Worm (Caenorhabditis elegans): Measurements from ENCODE around the gene F11A5.15.

Gene F11A5.15

ce11 chrV:16190485-16190884 is 27.9 kb downstream of the F11A5.15 start, which contains the start of gene srh-281:
srh-281 (plus strand) TSS chrV:16190785.
- no peak for TF ChIP-seq nhr-12 (tag; optimal IDR thresholded peaks at IDR 0.05)
- no peak for TF ChIP-seq ama-1 (optimal IDR thresholded peaks at IDR 0.05)
- TF ChIP-seq nhr-10 (tag; optimal IDR thresholded peaks at IDR 0.05), result no peak

ce11 chrV:16183357-16183756 is 35.1 kb downstream of the F11A5.15 start, which contains the start of gene srz-14:
srz-14 (plus strand) TSS chrV:16183657.
- TF ChIP-seq skn-1 (tag; optimal IDR thresholded peaks at IDR 0.05) (no peak), nhr-23 (tag; optimal IDR thresholded peaks at IDR 0.05) (no peak), ztf-11 (tag; optimal IDR thresholded peaks at IDR 0.05) (no peak), nhr-237 (tag; optimal IDR thresholded peaks at IDR 0.05) (no peak), elt-3 (tag; optimal IDR thresholded peaks at IDR 0.05) (no peak), nhr-11 (tag; optimal IDR thresholded peaks at IDR 0.05) (no peak), ztf-1 (GFP tag; conservative IDR thresholded peaks at IDR 0.05) (no peak), lin-13 (GFP tag; optimal IDR thresholded peaks at IDR 0.05) (no peak), gmeb-1 (tag; optimal IDR thresholded peaks at IDR 0.05) (no peak), mdl-1 (tag; optimal IDR thresholded peaks at IDR 0.05) (no peak), ztf-4 (tag; optimal IDR thresholded peaks at IDR 0.05) (no peak), nhr-21 (tag; optimal IDR thresholded peaks at IDR 0.05) (no peak), F13H6.1 (tag; optimal IDR thresholded peaks at IDR 0.05) (no peak), egl-27 (tag; optimal IDR thresholded peaks at IDR 0.05) (no peak), elt-1 (tag; optimal IDR thresholded peaks at IDR 0.05) (no peak)

ce11 chrV:16182918-16183317 is 35.5 kb downstream of the F11A5.15 start, which contains the start of gene srh-277:
srh-277 (plus strand) TSS chrV:16183218.
- TF ChIP-seq nhr-21 (tag; optimal IDR thresholded peaks at IDR 0.05), result no peak

- no peak for TF ChIP-seq ZK546.5 (tag; optimal IDR thresholded peaks at IDR 0.05)
- no peak for TF ChIP-seq mdl-1 (tag; optimal IDR thresholded peaks at IDR 0.05)
- TF ChIP-seq ztf-11 (tag; optimal IDR thresholded peaks at IDR 0.05), result no peak
- no peak for TF ChIP-seq mbf-1 (tag; optimal IDR thresholded peaks at IDR 0.05)
- no peak for TF ChIP-seq nhr-77 (tag; optimal IDR thresholded peaks at IDR 0.05)
- TF ChIP-seq nhr-6 (tag; optimal IDR thresholded peaks at IDR 0.05), result no peak
- no peak for TF ChIP-seq ztf-1 (GFP tag; conservative IDR thresholded peaks at IDR 0.05)
- no peak for TF ChIP-seq dmd-4 (tag; optimal IDR thresholded peaks at IDR 0.05)
- no peak for TF ChIP-seq unc-55 (GFP tag; optimal IDR thresholded peaks at IDR 0.05)
- no peak for TF ChIP-seq nhr-25 (tag; optimal IDR thresholded peaks at IDR 0.05)
- TF ChIP-seq skn-1 (tag; optimal IDR thresholded peaks at IDR 0.05), result no peak
- no peak for TF ChIP-seq crh-2 (tag; optimal IDR thresholded peaks at IDR 0.05)
- TF ChIP-seq egl-27 (tag; optimal IDR thresholded peaks at IDR 0.05), result no peak
- TF ChIP-seq blmp-1 (tag; optimal IDR thresholded peaks at IDR 0.05; ENCODE audit: insufficient read depth), result no peak
- TF ChIP-seq C34F6.9 (tag; optimal IDR thresholded peaks at IDR 0.05), result no peak
- TF ChIP-seq lin-13 (GFP tag; optimal IDR thresholded peaks at IDR 0.05), result no peak
- TF ChIP-seq ceh-82 (tag; optimal IDR thresholded peaks at IDR 0.05), result no peak
- no peak for TF ChIP-seq zag-1 (tag; optimal IDR thresholded peaks at IDR 0.05)
Measured at ce11 chrV:16182110-16182509, 36.3 kb downstream of the F11A5.15 start, which contains the start of gene srz-13. srz-13 (plus strand) TSS chrV:16182410.

DNA sequence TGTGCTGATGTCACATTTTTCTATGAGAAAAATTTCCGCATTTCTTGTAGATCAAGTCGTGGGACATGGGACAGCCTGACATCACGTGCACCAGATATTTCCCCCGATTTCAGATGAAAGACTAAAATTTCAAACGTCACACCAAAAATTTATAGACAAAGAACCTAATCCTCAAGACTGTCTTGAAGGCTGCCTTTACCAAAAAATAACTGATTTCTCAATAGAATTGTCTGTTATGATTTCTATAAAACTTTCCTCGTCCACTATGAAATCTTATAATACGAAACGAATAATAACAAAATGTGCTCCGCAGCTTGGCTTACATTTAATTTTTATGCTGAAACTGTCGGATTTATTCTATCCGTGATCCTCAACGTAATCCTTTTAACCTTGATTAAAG is 38.1 kb downstream of the F11A5.15 start, which contains the start of gene str-106:
Gene str-106, plus strand, starts transcription at position 301 of the 400 bp plus-strand sequence.
- TF ChIP-seq egl-27 (tag; optimal IDR thresholded peaks at IDR 0.05) (no peak), ama-1 (optimal IDR thresholded peaks at IDR 0.05) (no peak), unc-62 (GFP tag; optimal IDR thresholded peaks at IDR 0.05) (no peak), nhr-12 (tag; optimal IDR thresholded peaks at IDR 0.05) (no peak), blmp-1 (tag; optimal IDR thresholded peaks at IDR 0.05; ENCODE audit: insufficient read depth) (no peak), ceh-82 (tag; optimal IDR thresholded peaks at IDR 0.05) (no peak), aly-2 (tag; optimal IDR thresholded peaks at IDR 0.05) (no peak), ztf-11 (tag; optimal IDR thresholded peaks at IDR 0.05) (no peak), mdl-1 (tag; optimal IDR thresholded peaks at IDR 0.05) (no peak), lsy-2 (tag; optimal IDR thresholded peaks at IDR 0.05) (no peak), sem-4 (tag; optimal IDR thresholded peaks at IDR 0.05) (no peak), snpc-4 (tag; optimal IDR thresholded peaks at IDR 0.05) (no peak), crh-2 (tag; optimal IDR thresholded peaks at IDR 0.05) (no peak), alr-1 (tag; optimal IDR thresholded peaks at IDR 0.05) (no peak), mab-5 (tag; optimal IDR thresholded peaks at IDR 0.05) (no peak), dmd-4 (tag; optimal IDR thresholded peaks at IDR 0.05) (no peak), C34F6.9 (tag; optimal IDR thresholded peaks at IDR 0.05) (no peak), R02D3.7 (tag; optimal IDR thresholded peaks at IDR 0.05) (no peak), peb-1 (tag; optimal IDR thresholded peaks at IDR 0.05) (no peak)

Measured in whole organism, L2 larva.